Fruit fly (Drosophila melanogaster) whole organism, embryonic: ENCODE measurements around the gene CG9184.

ENCODE experiments used
- Abd-B ChIP-seq: fragments of 200-800 bp; sonication (Bioruptor generic); optimal IDR thresholded peaks from 2 replicates; lab custom pipeline; 2018; ENCODE audit warnings: missing biosample characterization, mild to moderate bottlenecking, missing genetic modification characterization, moderate library complexity
- Ada2b ChIP-seq: fragments of 200-800 bp; sonication (Bioruptor generic); IDR thresholded peaks from 2 replicates; pipeline ENCODE4 v1.3.6; 2022; ENCODE audit warnings: missing biosample characterization, missing genetic modification characterization
- Adf1 ChIP-seq: fragments of 200-800 bp; sonication (Bioruptor generic); IDR thresholded peaks from 2 replicates; pipeline ENCODE4 v1.3.6; 2022; ENCODE audit warnings: missing biosample characterization, missing genetic modification characterization
- Antp ChIP-seq: fragments of 200-800 bp; sonication (Bioruptor generic); optimal IDR thresholded peaks from 3 replicates; lab custom pipeline; 2016; ENCODE audit warnings: missing biosample characterization, missing genetic modification characterization
- CG11560 ChIP-seq: fragments of 200-800 bp; sonication (Bioruptor generic); IDR thresholded peaks from 3 replicates; pipeline ENCODE4 v1.3.6; 2022; ENCODE audit warnings: missing biosample characterization, missing genetic modification characterization
- CG1233 ChIP-seq: fragments of 200-800 bp; sonication (Bioruptor generic); optimal IDR thresholded peaks from 4 replicates; lab custom pipeline; 2018; ENCODE audit warnings: missing biosample characterization, mild to moderate bottlenecking, missing genetic modification characterization
- CG12942 ChIP-seq: fragments of 200-800 bp; sonication (Bioruptor generic); optimal IDR thresholded peaks from 3 replicates; lab custom pipeline; 2016; ENCODE audit warnings: missing biosample characterization, missing genetic modification characterization
- CG14860 ChIP-seq: fragments of 200-800 bp; sonication (Bioruptor generic); IDR thresholded peaks from 3 replicates; pipeline ENCODE4 v1.3.6; 2022; ENCODE audit warnings: missing biosample characterization, missing genetic modification characterization; ENCODE audit not compliant: partially characterized antibody
- CG1603 ChIP-seq: fragments of 200-800 bp; sonication (Bioruptor generic); optimal IDR thresholded peaks from 2 replicates; lab custom pipeline; 2019; ENCODE audit warnings: missing biosample characterization, mild to moderate bottlenecking, missing genetic modification characterization, moderate library complexity
- CG16779 ChIP-seq: fragments of 200-800 bp; sonication (Bioruptor generic); IDR thresholded peaks from 2 replicates; pipeline ENCODE4 v1.3.6; 2022; ENCODE audit warnings: missing biosample characterization, missing genetic modification characterization
- CG17186 ChIP-seq: fragments of 200-800 bp; sonication (Bioruptor generic); optimal IDR thresholded peaks from 3 replicates; lab custom pipeline; 2017; ENCODE audit warnings: missing biosample characterization, missing genetic modification reagents, missing genetic modification characterization
- CG17328 ChIP-seq: fragments of 200-800 bp; sonication (Bioruptor generic); IDR thresholded peaks from 2 replicates; pipeline ENCODE4 v1.3.6; 2022; ENCODE audit warnings: missing biosample characterization, missing genetic modification characterization
- CG17359 ChIP-seq: fragments of 200-800 bp; sonication (Bioruptor generic); optimal IDR thresholded peaks from 3 replicates; lab custom pipeline; 2018; ENCODE audit warnings: missing biosample characterization, mild to moderate bottlenecking, missing genetic modification characterization, moderate library complexity
- CG1832 ChIP-seq: fragments of 200-800 bp; sonication (Bioruptor generic); optimal IDR thresholded peaks from 2 replicates; lab custom pipeline; 2017; ENCODE audit warnings: missing biosample characterization, mild to moderate bottlenecking, missing genetic modification characterization, inconsistent platforms
- CG33557 ChIP-seq: fragments of 200-800 bp; sonication (Bioruptor generic); optimal IDR thresholded peaks from 2 replicates; lab custom pipeline; 2019; ENCODE audit warnings: missing biosample characterization, mild to moderate bottlenecking, missing genetic modification characterization, moderate library complexity
- CG4617 ChIP-seq: fragments of 200-800 bp; sonication (Bioruptor generic); optimal IDR thresholded peaks from 3 replicates; lab custom pipeline; 2016; ENCODE audit warnings: missing biosample characterization, missing genetic modification characterization, borderline replicate concordance
- CG7745 ChIP-seq: fragments of 200-800 bp; sonication (Bioruptor generic); optimal IDR thresholded peaks from 2 replicates; lab custom pipeline; 2018; ENCODE audit warnings: missing biosample characterization, mild to moderate bottlenecking, missing genetic modification characterization, moderate library complexity
- CG7839 ChIP-seq: fragments of 200-800 bp; sonication (Bioruptor generic); optimal IDR thresholded peaks from 3 replicates; lab custom pipeline; 2018; ENCODE audit warnings: missing biosample characterization, mild to moderate bottlenecking, missing genetic modification characterization, moderate library complexity
- CG9817 ChIP-seq: fragments of 200-800 bp; sonication (Bioruptor generic); optimal IDR thresholded peaks from 2 replicates; lab custom pipeline; 2018; ENCODE audit warnings: missing biosample characterization, mild to moderate bottlenecking, missing genetic modification characterization, moderate library complexity
- Dll ChIP-seq: fragments of 200-800 bp; sonication (Bioruptor generic); IDR thresholded peaks from 4 replicates; pipeline ENCODE4 v1.3.6; 2022; ENCODE audit warnings: missing biosample characterization, missing genetic modification characterization; ENCODE audit not compliant: partially characterized antibody
- Dp ChIP-seq: fragments of 200-800 bp; sonication (Bioruptor generic); optimal IDR thresholded peaks from 2 replicates; lab custom pipeline; 2018; ENCODE audit warnings: missing biosample characterization, mild to moderate bottlenecking, missing genetic modification characterization, moderate library complexity
- HLH3B ChIP-seq: fragments of 200-800 bp; sonication (Bioruptor generic); IDR thresholded peaks from 2 replicates; pipeline ENCODE4 v1.3.6; 2022; ENCODE audit warnings: missing biosample characterization, missing genetic modification characterization
- Hmx ChIP-seq: fragments of 200-800 bp; sonication (Bioruptor generic); optimal IDR thresholded peaks from 2 replicates; lab custom pipeline; 2016; ENCODE audit warnings: missing biosample characterization, missing genetic modification characterization
- Hr3 ChIP-seq: fragments of 200-800 bp; sonication (Bioruptor generic); optimal IDR thresholded peaks from 3 replicates; lab custom pipeline; 2016; ENCODE audit warnings: missing biosample characterization, missing genetic modification characterization
- Hr51 ChIP-seq, 2 experiments: fragments of 200-800 bp; sonication (Bioruptor generic); optimal IDR thresholded peaks; 2 replicates in 1 of 2; 3 replicates in 1 of 2; lab custom pipeline; 2016 to 2018; ENCODE audit warnings: missing biosample characterization in 2 of 2, missing genetic modification characterization in 2 of 2, mild to moderate bottlenecking in 1 of 2, moderate library complexity in 1 of 2
- Med ChIP-seq: fragments of 200-800 bp; sonication (Bioruptor generic); peaks from one replicate; lab custom pipeline; 2016; ENCODE audit warnings: missing biosample characterization, missing genetic modification characterization, mild to moderate bottlenecking, inconsistent platforms, moderate library complexity
- Nf-YA ChIP-seq: fragments of 200-800 bp; sonication (Bioruptor generic); IDR thresholded peaks from 2 replicates; pipeline ENCODE4 v1.3.6; 2022; ENCODE audit warnings: missing biosample characterization, missing genetic modification characterization
- Nf-YB ChIP-seq: fragments of 200-800 bp; sonication (Bioruptor generic); optimal IDR thresholded peaks from 3 replicates; lab custom pipeline; 2019; ENCODE audit warnings: missing biosample characterization, mild to moderate bottlenecking, missing genetic modification characterization, moderate library complexity
- NfI ChIP-seq: fragments of 200-800 bp; sonication (Bioruptor generic); optimal IDR thresholded peaks from 3 replicates; lab custom pipeline; 2018; ENCODE audit warnings: missing biosample characterization, mild to moderate bottlenecking, missing genetic modification characterization, moderate library complexity
- Spps ChIP-seq: fragments of 200-800 bp; sonication (Bioruptor generic); optimal IDR thresholded peaks from 2 replicates; lab custom pipeline; 2018; ENCODE audit warnings: missing biosample characterization, mild to moderate bottlenecking, missing genetic modification characterization
- Sry-δ ChIP-seq: fragments of 200-800 bp; sonication (Bioruptor generic); optimal IDR thresholded peaks from 2 replicates; lab custom pipeline; 2016; ENCODE audit warnings: missing biosample characterization, missing genetic modification characterization
- Vsx1 ChIP-seq: fragments of 200-800 bp; sonication (Bioruptor generic); optimal IDR thresholded peaks from 2 replicates; lab custom pipeline; 2017; ENCODE audit warnings: missing biosample characterization, mild to moderate bottlenecking, missing genetic modification characterization, missing genetic modification reagents
- Xbp1 ChIP-seq: fragments of 200-800 bp; sonication (Bioruptor generic); optimal IDR thresholded peaks from 3 replicates; lab custom pipeline; 2016; ENCODE audit warnings: missing biosample characterization, mild to moderate bottlenecking, missing genetic modification characterization
- ab ChIP-seq: fragments of 200-800 bp; sonication (Bioruptor generic); optimal IDR thresholded peaks from 2 replicates; lab custom pipeline; 2016; ENCODE audit warnings: missing biosample characterization, missing genetic modification characterization
- corto ChIP-seq: fragments of 200-800 bp; sonication (Bioruptor generic); optimal IDR thresholded peaks from 2 replicates; lab custom pipeline; 2016; ENCODE audit warnings: missing biosample characterization, mild to moderate bottlenecking, missing genetic modification characterization, moderate library complexity
- emc ChIP-seq: fragments of 200-800 bp; sonication (Bioruptor generic); optimal IDR thresholded peaks from 2 replicates; lab custom pipeline; 2016; ENCODE audit warnings: missing biosample characterization, missing genetic modification characterization
- ems ChIP-seq: fragments of 200-800 bp; sonication (Bioruptor generic); optimal IDR thresholded peaks from 3 replicates; lab custom pipeline; 2016; ENCODE audit warnings: missing biosample characterization, missing genetic modification characterization
- fru ChIP-seq: fragments of >200 bp; optimal IDR thresholded peaks from 2 replicates; lab custom pipeline; 2017
- gce ChIP-seq: fragments of 200-800 bp; sonication (Bioruptor generic); IDR thresholded peaks from 3 replicates; pipeline ENCODE4 v1.3.6; 2022; ENCODE audit warnings: missing biosample characterization, missing genetic modification characterization
- ind ChIP-seq: fragments of 200-800 bp; sonication (Bioruptor generic); optimal IDR thresholded peaks from 3 replicates; lab custom pipeline; 2016; ENCODE audit warnings: missing biosample characterization, missing genetic modification characterization
- lmd ChIP-seq: fragments of 200-800 bp; sonication (Bioruptor generic); IDR thresholded peaks from 2 replicates; pipeline ENCODE4 v1.3.6; 2022; ENCODE audit warnings: missing biosample characterization, missing genetic modification characterization
- psq ChIP-seq: fragments of 200-800 bp; sonication (Bioruptor generic); optimal IDR thresholded peaks from 2 replicates; lab custom pipeline; 2017; ENCODE audit warnings: missing biosample characterization, missing genetic modification characterization
- ranshi ChIP-seq: fragments of 200-800 bp; sonication (Bioruptor generic); IDR thresholded peaks from 2 replicates; pipeline ENCODE4 v1.3.6; 2022; ENCODE audit warnings: missing biosample characterization, missing genetic modification characterization
- repo ChIP-seq: fragments of 200-800 bp; sonication (Bioruptor generic); optimal IDR thresholded peaks from 2 replicates; lab custom pipeline; 2016; ENCODE audit warnings: missing biosample characterization, missing genetic modification characterization
- rib ChIP-seq: fragments of 200-800 bp; sonication (Bioruptor generic); IDR thresholded peaks from 2 replicates; pipeline ENCODE4 v1.3.6; 2022; ENCODE audit warnings: missing biosample characterization, missing genetic modification characterization
- sqz ChIP-seq: fragments of 200-800 bp; sonication (Bioruptor generic); optimal IDR thresholded peaks from 3 replicates; lab custom pipeline; 2018; ENCODE audit warnings: missing biosample characterization, mild to moderate bottlenecking, missing genetic modification characterization
- sr ChIP-seq: fragments of 200-800 bp; sonication (Bioruptor generic); IDR thresholded peaks from 3 replicates; pipeline ENCODE4 v1.3.6; 2022; ENCODE audit warnings: missing biosample characterization, missing genetic modification characterization
- stc ChIP-seq: fragments of 200-800 bp; sonication (Bioruptor generic); IDR thresholded peaks from 2 replicates; pipeline ENCODE4 v1.3.6; 2022; ENCODE audit warnings: missing biosample characterization, missing genetic modification characterization
- twi ChIP-seq: fragments of 200-800 bp; optimal IDR thresholded peaks from 2 replicates; lab custom pipeline; 2019; ENCODE audit warnings: missing biosample characterization, mild to moderate bottlenecking, missing genetic modification characterization, moderate library complexity
- unc-4 ChIP-seq: fragments of 200-800 bp; sonication (Bioruptor generic); IDR thresholded peaks from 2 replicates; pipeline ENCODE4 v1.3.6; 2022; ENCODE audit warnings: missing biosample characterization, missing genetic modification characterization; ENCODE audit not compliant: partially characterized antibody
- usp ChIP-seq: fragments of >200 bp; optimal IDR thresholded peaks from 2 replicates; lab custom pipeline; 2017; ENCODE audit warnings: missing biosample characterization, missing genetic modification characterization
- vnd ChIP-seq: fragments of 200-800 bp; sonication (Bioruptor generic); IDR thresholded peaks from 3 replicates; pipeline ENCODE4 v1.3.6; 2022; ENCODE audit warnings: missing biosample characterization, missing genetic modification characterization; ENCODE audit not compliant: partially characterized antibody

CG9184 gene

dm6 chr3L:1318241-1318640 lies 4.4 kb downstream of the CG9184 start, which contains the start of gene Myo61F (continued):
- no peak for TF ChIP-seq Ada2b
- no peak for TF ChIP-seq ind (GFP tag; lab: Kevin White, UChicago)
- no peak for TF ChIP-seq usp (GFP tag; lab: Kevin White, UChicago)
- TF ChIP-seq ab (GFP tag; lab: Kevin White, UChicago), result no peak
- TF ChIP-seq CG12942 (GFP tag; lab: Kevin White, UChicago), result no peak
- TF ChIP-seq CG17359 (tag; lab: Kevin White, UChicago), result no peak
- no peak for TF ChIP-seq sqz (GFP tag; lab: Kevin White, UChicago)
- no peak for TF ChIP-seq psq (GFP tag; lab: Kevin White, UChicago)
- no peak for TF ChIP-seq Hr3 (GFP tag; lab: Kevin White, UChicago)
- no peak for TF ChIP-seq Spps (tag; lab: Kevin White, UChicago)
- TF ChIP-seq ems, result no peak
- no peak for TF ChIP-seq stc (GFP tag; lab: Robert Waterston, UW)
- TF ChIP-seq CG1233 (GFP tag; lab: Kevin White, UChicago), result no peak
- TF ChIP-seq Xbp1, result no peak
- TF ChIP-seq CG1832, result no peak
- no peak for TF ChIP-seq CG7745 (tag; lab: Kevin White, UChicago)
- TF ChIP-seq unc-4, result peak; percentile 53
- no peak for TF ChIP-seq vnd
- no peak for TF ChIP-seq CG7839 (tag; lab: Kevin White, UChicago)
- no peak for TF ChIP-seq corto
- no peak for TF ChIP-seq twi (tag; lab: Kevin White, UChicago)
- TF ChIP-seq ranshi, result no peak
- TF ChIP-seq CG14860, result peak; percentile 46; the same call in 1 of the 3 replicates
- peak; percentile 86 for TF ChIP-seq Dp
- TF ChIP-seq Vsx1, result no peak
- TF ChIP-seq Adf1, result peak; percentile 88
- TF ChIP-seq CG9817 (tag; lab: Kevin White, UChicago), result no peak
- no peak for TF ChIP-seq repo (GFP tag; lab: Kevin White, UChicago)
- TF ChIP-seq Antp (GFP tag; lab: Kevin White, UChicago), result no peak
- no peak for TF ChIP-seq Nf-YB (GFP tag; lab: Kevin White, UChicago)
- no peak for TF ChIP-seq CG16779 (GFP tag; lab: Robert Waterston, UW)
- TF ChIP-seq Nf-YA (GFP tag; lab: Robert Waterston, UW), result no peak
- TF ChIP-seq NfI, result no peak
- no peak for TF ChIP-seq Abd-B (GFP tag; lab: Kevin White, UChicago)
- TF ChIP-seq Dll (GFP tag; lab: Robert Waterston, UW), result peak; percentile 54; the same call in 3 of the 4 replicates
- no peak for TF ChIP-seq fru (lab: Kevin White, UChicago)
- peak; percentile 67 for TF ChIP-seq Med (GFP tag; lab: Kevin White, UChicago)
- no peak for TF ChIP-seq CG33557
- TF ChIP-seq CG17186 (GFP tag; lab: Kevin White, UChicago), result peak; percentile 72
- no peak for TF ChIP-seq Hr51 (GFP tag; optimal IDR thresholded peaks at IDR 0.05; lab: Kevin White, UChicago)
- TF ChIP-seq lmd, result no peak
- no peak for TF ChIP-seq HLH3B (GFP tag; lab: Robert Waterston, UW)
- no peak for TF ChIP-seq emc (GFP tag; lab: Kevin White, UChicago)
- no peak for TF ChIP-seq CG4617 (GFP tag; lab: Kevin White, UChicago)
- TF ChIP-seq gce (GFP tag; lab: Robert Waterston, UW), result 0 out of 3 replicates have a peak, but pooled peaks have one; percentile 23
- peak; percentile 12 for TF ChIP-seq Sry-δ (GFP tag; lab: Kevin White, UChicago)
- no peak for TF ChIP-seq sr (GFP tag; lab: Robert Waterston, UW)
- TF ChIP-seq rib (GFP tag; lab: Robert Waterston, UW), result no peak
- TF ChIP-seq CG11560 (tag; lab: Robert Waterston, UW), result no peak
- TF ChIP-seq Hmx (GFP tag; lab: Kevin White, UChicago), result no peak
- TF ChIP-seq CG17328 (GFP tag; lab: Robert Waterston, UW), result no peak
- no peak for TF ChIP-seq CG1603 (tag; lab: Kevin White, UChicago)
